Worm (Caenorhabditis elegans) whole organism, early embryonic: Measurements from ENCODE around the gene rbf-1.

Experiments used
- F13C5.2 ChIP-seq: sonication (generic microtip); optimal IDR thresholded peaks from 2 replicates; lab custom pipeline; 2017; ENCODE audit warnings: mild to moderate bottlenecking, missing genetic modification characterization, inconsistent platforms, missing compliant biosample characterization
- hmbx-1 ChIP-seq: sonication (generic microtip); optimal IDR thresholded peaks from 2 replicates; lab custom pipeline; 2016; ENCODE audit warnings: mild to moderate bottlenecking, missing genetic modification characterization, missing compliant biosample characterization

ce11 chrIII:6681790-6682189 lies 6.2 kb downstream of the rbf-1 start:
- TF ChIP-seq hmbx-1 (tag; lab: Kevin White, UChicago) (no peak), F13C5.2 (tag; lab: Kevin White, UChicago) (no peak)
